Worm (Caenorhabditis elegans) whole organism, L4/young adult: ENCODE data around the gene nit-1.

Source experiments
- W03F9.2 ChIP-seq: fragments of 150-350 bp; optimal IDR thresholded peaks from 2 replicates; lab custom pipeline; 2014; ENCODE audit warnings: missing biosample characterization, missing genetic modification characterization
- dao-5 ChIP-seq: sonication (generic microtip); optimal IDR thresholded peaks from 2 replicates; lab custom pipeline; 2016; ENCODE audit warnings: missing genotype, missing genetic modification characterization, moderate library complexity, missing compliant biosample characterization
- him-1 ChIP-seq: sonication (generic microtip); optimal IDR thresholded peaks from 2 replicates; lab custom pipeline; 2016; ENCODE audit warnings: missing genotype, missing genetic modification reagents, missing genetic modification characterization, missing compliant biosample characterization

nit-1 gene

DNA sequence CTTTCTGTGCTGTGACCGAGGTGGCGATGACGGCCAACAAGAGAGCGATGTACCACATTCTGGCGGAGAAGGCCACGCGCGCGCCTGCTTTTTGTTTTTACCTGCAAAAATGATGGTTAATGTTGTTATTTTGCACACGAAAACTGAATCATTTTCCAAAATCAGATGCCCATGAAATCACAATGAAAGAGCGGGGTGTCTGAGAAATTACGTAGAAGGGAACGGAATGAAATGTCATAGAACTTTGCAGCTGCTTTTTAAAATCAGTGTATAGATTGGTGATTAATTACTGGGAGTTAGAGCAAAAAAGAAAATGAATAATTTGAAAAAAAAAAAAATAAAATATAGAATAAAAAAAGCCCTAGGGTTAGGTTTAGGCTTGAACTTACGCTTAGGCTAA, 13.8 kb downstream of the nit-1 start, which contains the start of gene npl-10:
Gene npl-10 (minus strand): TSS at position 101 of the 400 bp plus-strand sequence.
- TF ChIP-seq W03F9.2 (tag; lab: Kevin White, UChicago) (no peak), him-1 (tag; lab: Kevin White, UChicago) (no peak), dao-5 (tag; lab: Kevin White, UChicago) (no peak)

DNA sequence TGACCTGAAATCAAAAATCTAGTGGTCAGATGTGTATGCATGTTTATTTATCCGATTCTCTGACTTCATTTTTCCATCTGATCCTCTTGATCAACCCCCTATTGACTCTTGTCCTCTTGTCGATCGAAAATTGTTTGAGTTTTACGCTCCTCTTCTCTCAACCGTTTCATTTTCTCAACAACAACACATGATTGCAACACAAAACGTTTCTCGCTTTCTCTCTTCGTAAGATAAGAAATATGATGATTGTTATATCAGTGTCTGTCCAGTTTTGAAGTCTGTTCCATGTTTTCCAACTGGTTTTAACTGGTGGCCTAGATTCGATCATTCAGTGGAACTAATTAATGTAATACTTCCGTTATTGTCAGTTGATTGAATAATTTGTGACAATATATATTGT, 30.1 kb downstream of the nit-1 start:
- no peak for TF ChIP-seq dao-5 (tag; lab: Kevin White, UChicago)
- TF ChIP-seq W03F9.2 (tag; lab: Kevin White, UChicago), result no peak
- TF ChIP-seq him-1 (tag; lab: Kevin White, UChicago), result no peak

DNA sequence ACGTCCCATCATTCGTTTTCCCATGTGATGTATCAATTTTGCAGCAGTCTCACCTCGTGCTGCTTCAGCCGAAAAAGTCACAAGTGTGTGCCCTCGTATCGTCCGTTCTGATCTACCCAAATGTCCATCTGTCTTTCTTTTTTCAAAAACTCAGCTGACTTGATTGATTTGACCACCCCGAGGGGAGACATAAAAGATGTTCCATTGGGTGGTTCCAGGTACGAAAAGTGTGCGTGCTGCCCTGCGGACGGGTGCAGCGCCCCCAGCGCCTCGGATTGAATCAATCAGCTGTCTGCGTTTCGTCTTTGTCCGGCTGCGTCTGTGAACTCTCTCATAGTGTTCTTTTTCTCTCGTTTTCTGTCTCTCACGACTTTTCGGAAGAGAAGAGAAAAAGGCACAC, 31.2 kb downstream of the nit-1 start:
- TF ChIP-seq W03F9.2 (tag; lab: Kevin White, UChicago) (no peak), him-1 (tag; lab: Kevin White, UChicago) (peak; percentile 26)

DNA sequence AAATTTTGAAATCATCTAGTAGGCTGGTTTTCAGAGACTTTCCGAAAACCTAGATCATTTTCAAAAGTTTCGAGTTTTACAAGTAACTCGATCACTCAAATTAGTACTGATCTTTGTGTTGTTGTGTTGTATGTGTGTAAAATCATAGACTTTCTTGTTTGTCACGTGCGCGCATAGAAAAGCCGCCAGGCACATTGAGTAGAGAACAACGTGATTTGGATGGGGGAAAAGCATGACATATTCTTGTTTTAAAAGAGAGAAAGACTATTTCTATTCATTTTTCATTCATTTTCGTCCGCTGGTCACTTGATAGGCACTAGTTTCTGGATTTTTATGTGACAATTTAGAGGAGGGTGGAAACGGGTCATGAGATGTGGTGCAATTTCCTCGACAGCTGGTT, 32.2 kb downstream of the nit-1 start:
- TF ChIP-seq him-1 (tag; lab: Kevin White, UChicago), result no peak
- TF ChIP-seq dao-5 (tag; lab: Kevin White, UChicago), result no peak
- no peak for TF ChIP-seq W03F9.2 (tag; lab: Kevin White, UChicago)

DNA sequence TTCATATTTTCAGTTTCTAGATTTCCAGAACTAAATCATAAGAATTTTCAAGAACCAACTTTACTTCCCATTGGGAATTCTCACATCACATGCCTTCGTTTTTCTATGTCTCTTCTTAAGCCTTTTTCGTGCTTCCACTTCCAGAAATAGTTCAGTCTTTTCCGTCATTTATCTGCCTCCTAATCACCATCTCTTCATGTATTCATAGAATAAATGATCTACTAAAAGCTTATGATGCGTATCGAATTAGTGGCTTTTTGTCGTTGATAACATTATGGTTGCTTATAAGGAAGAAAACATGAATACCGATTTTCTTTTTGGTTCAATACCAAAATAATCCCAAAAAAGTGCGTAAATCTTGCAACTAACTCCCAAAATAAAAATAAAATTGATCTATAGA, 32.8 kb downstream of the nit-1 start:
- TF ChIP-seq him-1 (tag; lab: Kevin White, UChicago), result no peak
- no peak for TF ChIP-seq dao-5 (tag; lab: Kevin White, UChicago)
- TF ChIP-seq W03F9.2 (tag; lab: Kevin White, UChicago), result no peak

DNA sequence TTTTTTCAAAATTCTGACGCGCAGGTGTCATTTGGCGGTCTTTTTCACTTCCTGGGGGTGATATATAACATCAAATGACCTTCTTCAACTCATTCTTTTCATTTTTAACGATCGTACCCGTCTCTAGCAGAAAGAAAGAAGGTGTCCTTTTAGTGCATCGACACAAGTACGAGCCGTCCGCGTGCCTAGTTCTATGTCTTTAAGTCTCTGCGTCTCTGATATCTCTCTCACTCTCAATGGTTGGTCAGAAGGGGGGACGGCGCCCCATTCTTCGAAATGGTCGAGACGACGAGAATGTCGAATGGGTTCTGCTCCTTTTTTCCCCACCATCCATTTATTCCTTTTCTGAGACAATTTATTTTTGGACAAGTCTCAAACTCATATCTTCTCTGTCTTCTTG, 33.7 kb downstream of the nit-1 start:
- TF ChIP-seq him-1 (tag; lab: Kevin White, UChicago) (peak; percentile 39), dao-5 (tag; lab: Kevin White, UChicago) (no peak)

DNA sequence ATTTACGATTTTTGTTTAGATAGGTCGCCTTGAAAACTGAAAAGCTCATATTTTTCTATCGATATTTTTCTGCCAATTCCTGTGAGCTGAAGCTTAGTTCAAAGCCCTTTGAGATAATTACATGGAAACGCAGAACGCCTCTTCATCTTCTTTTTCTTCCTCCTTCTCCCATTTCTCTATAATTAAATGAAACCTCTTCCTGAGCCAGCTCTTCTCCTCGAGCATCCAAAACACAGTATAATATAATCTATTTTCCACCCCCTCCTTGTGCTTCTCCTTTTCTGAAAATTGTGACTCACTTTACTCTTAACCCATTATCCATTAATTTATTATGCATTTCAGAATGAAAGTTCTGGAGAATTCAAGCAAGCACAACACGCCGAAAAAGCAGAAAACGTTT, 34.3 kb downstream of the nit-1 start, which contains the start of gene F37A8.5:
Gene F37A8.5 (plus strand): TSS at position 332 of the 400 bp plus-strand sequence.
- no peak for TF ChIP-seq dao-5 (tag; lab: Kevin White, UChicago)

DNA sequence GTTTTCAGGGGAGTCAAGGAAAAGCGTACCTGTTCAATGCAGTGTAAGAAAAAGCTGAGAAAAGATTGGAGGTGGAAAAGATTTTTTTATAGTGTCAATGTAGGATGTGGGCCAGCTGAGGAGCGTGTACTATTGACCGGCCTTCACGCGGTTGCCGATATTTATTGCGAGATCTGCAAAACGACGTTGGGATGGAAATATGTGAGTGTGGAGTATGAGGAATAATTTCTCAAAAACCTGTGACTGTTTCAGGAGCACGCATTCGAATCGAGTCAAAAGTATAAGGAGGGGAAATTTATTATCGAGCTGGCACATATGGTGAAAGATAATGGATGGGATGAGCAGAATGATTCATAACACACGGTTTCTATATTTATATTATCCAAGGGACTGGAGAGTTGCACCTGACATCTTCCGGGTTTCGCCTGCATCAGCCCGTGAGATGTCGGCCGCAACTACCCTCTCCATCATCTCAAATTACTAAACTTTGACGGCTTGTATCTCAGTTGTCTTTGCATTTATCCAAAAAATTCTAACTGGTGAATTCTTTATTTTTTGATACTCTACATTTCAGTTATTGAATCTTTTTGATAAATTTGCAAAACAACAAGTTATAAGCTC, 35.2 kb downstream of the nit-1 start:
- TF ChIP-seq him-1 (tag; lab: Kevin White, UChicago) (no peak), W03F9.2 (tag; lab: Kevin White, UChicago) (no peak), dao-5 (tag; lab: Kevin White, UChicago) (no peak)

DNA sequence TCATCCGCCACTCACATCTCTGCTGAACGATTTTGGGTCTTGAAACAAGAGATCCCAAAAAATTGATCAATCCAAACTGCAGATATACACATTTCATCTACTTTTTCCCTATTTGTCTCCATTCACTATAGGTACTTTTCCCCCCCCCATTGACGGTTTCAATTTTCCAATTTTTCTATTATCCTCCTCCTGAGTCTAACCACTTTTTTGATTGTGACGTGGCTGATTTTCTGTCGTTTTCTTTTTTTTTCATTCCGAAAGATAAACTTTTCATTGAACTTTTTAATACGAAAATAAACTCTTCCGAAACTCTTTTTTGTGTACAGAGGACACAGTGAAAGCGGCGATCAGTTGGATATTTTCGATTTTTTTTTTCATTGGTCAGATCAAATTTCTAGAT, 35.8 kb downstream of the nit-1 start:
- no peak for TF ChIP-seq dao-5 (tag; lab: Kevin White, UChicago)
- no peak for TF ChIP-seq W03F9.2 (tag; lab: Kevin White, UChicago)
- TF ChIP-seq him-1 (tag; lab: Kevin White, UChicago), result no peak

DNA sequence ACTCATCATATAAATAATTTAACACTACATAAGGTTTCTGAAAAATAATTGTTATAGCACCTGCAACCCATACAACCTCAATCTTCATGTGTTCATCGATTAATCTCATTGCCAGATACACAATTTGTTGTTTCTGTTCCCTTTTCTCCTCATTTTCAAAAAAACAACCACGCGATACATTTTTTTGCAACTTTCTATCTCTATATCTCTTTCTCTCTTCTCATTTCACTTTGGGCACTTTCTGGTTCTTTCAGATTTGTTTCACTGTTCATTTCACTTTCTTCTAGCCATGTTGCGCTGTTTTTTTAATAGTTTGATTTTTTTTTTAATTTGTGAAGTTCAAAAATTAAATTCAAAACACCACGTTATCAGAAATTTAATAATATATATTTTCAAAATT, 37.2 kb downstream of the nit-1 start:
- TF ChIP-seq dao-5 (tag; lab: Kevin White, UChicago), result no peak
- TF ChIP-seq him-1 (tag; lab: Kevin White, UChicago), result no peak
- TF ChIP-seq W03F9.2 (tag; lab: Kevin White, UChicago), result no peak

DNA sequence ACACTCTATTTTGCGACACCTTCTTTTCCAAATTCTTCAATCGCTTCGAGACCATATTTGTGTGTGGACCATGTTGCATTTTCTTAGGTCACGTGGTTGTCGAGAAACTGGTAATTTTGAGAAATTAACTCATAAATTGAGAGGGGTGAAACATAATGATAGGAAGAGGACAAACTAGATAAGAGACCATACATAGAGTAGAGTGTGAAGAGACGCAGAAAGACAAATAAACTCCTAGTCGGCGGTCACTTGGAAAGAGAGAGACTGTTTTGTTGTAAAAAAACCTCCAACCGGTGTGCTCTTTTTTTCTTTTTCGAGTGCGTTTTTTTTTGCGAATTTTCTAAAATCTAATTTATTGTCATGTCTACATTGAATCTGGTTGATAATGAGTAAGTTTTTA, 38.0 kb downstream of the nit-1 start, which contains the start of gene R10E9.3:
Gene R10E9.3 (plus strand): TSS at position 235 of the 400 bp plus-strand sequence.
- no peak for TF ChIP-seq him-1 (tag; lab: Kevin White, UChicago)
- no peak for TF ChIP-seq W03F9.2 (tag; lab: Kevin White, UChicago)
- TF ChIP-seq dao-5 (tag; lab: Kevin White, UChicago), result no peak

DNA sequence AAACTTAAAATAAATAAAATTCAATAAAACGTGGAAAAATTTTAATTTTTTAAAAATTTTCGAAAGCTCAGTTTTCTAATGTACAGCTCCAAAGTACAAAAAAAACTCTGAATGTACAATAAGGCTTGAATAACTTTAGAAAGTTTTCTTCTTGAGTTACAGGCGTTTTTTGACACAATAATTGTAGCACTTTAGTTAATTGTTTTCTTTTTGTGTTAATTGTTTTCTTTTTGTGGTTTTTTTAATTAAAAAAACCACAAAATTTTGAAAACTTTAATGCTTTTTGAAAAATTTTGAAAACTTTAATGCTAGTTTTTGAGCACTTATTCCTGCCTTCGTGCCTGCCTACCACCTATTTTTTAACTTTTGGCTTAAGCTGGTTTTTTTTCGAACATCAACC, 42.2 kb downstream of the nit-1 start, which contains the start of gene R10E9.2:
Gene R10E9.2 (minus strand): TSS at position 101 of the 400 bp plus-strand sequence.
- no peak for TF ChIP-seq dao-5 (tag; lab: Kevin White, UChicago)
- no peak for TF ChIP-seq him-1 (tag; lab: Kevin White, UChicago)
- TF ChIP-seq W03F9.2 (tag; lab: Kevin White, UChicago), result no peak

DNA sequence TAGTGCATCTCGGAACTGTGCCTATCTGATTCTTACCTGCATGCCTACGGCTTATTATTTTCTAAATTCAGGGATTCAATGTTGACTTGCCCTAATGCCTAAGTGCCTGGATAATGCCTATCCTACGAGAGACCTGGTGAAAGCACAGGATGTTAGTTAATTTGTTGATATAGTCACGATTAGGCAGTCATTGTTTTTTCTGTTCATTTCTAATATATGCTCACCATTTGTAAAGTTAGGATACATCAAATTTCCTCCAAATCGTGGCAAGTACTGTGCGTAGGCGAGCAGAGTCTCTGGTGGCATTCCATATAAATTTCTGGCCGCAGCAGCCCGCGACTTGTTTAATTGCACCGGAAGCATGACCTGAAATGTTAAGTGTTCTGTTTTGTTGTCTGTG, 44.1 kb downstream of the nit-1 start:
- no peak for TF ChIP-seq him-1 (tag; lab: Kevin White, UChicago)
- no peak for TF ChIP-seq W03F9.2 (tag; lab: Kevin White, UChicago)
- TF ChIP-seq dao-5 (tag; lab: Kevin White, UChicago), result no peak

DNA sequence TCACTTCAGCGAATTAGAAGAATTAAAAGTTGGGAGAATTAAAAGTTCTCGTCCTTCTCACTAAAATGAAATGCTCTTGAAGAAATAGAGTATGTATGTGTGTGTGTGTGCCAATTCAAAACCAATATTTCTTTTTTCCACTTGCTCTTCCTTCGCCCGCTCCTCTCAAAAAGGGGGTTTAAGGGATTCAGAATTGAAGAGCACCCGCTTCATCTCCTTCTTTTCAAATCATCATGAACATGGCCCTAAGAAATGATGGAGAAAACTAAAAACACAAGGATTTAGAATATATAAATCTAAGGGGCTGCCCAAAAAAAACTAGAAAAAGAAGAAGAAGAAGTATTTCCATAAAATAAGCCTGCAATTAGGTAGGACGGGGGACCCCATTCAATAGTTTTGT, 47.1 kb downstream of the nit-1 start:
- TF ChIP-seq him-1 (tag; lab: Kevin White, UChicago) (no peak), dao-5 (tag; lab: Kevin White, UChicago) (no peak)
